Worm (Caenorhabditis elegans) whole organism, young adult: ENCODE results near the gene ins-15.

Experiments used
- B0261.1 ChIP-seq: sonication (generic microtip); optimal IDR thresholded peaks from 2 replicates; lab custom pipeline; 2016; ENCODE audit warnings: mild to moderate bottlenecking, missing genetic modification characterization, moderate library complexity, missing compliant biosample characterization
- D2030.7 ChIP-seq: fragments of 200-800 bp; sonication (Bioruptor generic); IDR thresholded peaks from 2 replicates; pipeline ENCODE4 v1.3.6; 2022; ENCODE audit warnings: missing genetic modification reagents, missing genetic modification characterization, missing compliant biosample characterization
- F10E7.11 ChIP-seq: sonication (generic microtip); optimal IDR thresholded peaks from 2 replicates; lab custom pipeline; 2017; ENCODE audit warnings: mild to moderate bottlenecking, missing genetic modification characterization, moderate library complexity, missing compliant biosample characterization
- F22D6.2 ChIP-seq: sonication (generic microtip); optimal IDR thresholded peaks from 2 replicates; lab custom pipeline; 2016; ENCODE audit warnings: mild to moderate bottlenecking, missing genetic modification characterization, missing compliant biosample characterization
- F23B12.7 ChIP-seq: sonication (generic microtip); optimal IDR thresholded peaks from 2 replicates; lab custom pipeline; 2017; ENCODE audit warnings: missing genetic modification characterization, mild to moderate bottlenecking, missing compliant biosample characterization, antibody characterized with exemption, moderate library complexity; ENCODE audit not compliant: insufficient read depth
- F33H1.4 ChIP-seq: fragments of 200-800 bp; sonication (Bioruptor generic); IDR thresholded peaks from 2 replicates; pipeline ENCODE4 v1.3.6; 2022; ENCODE audit warnings: missing genetic modification reagents, missing genetic modification characterization, missing compliant biosample characterization
- F55B11.4 ChIP-seq: sonication (generic microtip); optimal IDR thresholded peaks from 2 replicates; lab custom pipeline; 2016; ENCODE audit warnings: missing compliant biosample characterization, missing genetic modification characterization, borderline replicate concordance; ENCODE audit not compliant: insufficient read depth
- F57A8.1 ChIP-seq: fragments of 200-800 bp; sonication (Bioruptor generic); optimal IDR thresholded peaks from 2 replicates; lab custom pipeline; 2018; ENCODE audit warnings: mild to moderate bottlenecking, missing genetic modification characterization, moderate library complexity, missing compliant biosample characterization
- K12H6.12 ChIP-seq: fragments of 200-800 bp; sonication (Bioruptor generic); optimal IDR thresholded peaks from 2 replicates; lab custom pipeline; 2018; ENCODE audit warnings: mild to moderate bottlenecking, missing genetic modification characterization, missing compliant biosample characterization
- attf-3 ChIP-seq: fragments of 200-800 bp; sonication (Bioruptor generic); conservative IDR thresholded peaks from 2 replicates; pipeline ENCODE4 v1.3.6; 2022; ENCODE audit warnings: missing genetic modification reagents, missing genetic modification characterization, missing compliant biosample characterization
- attf-5 ChIP-seq: fragments of 200-800 bp; sonication (Bioruptor generic); optimal IDR thresholded peaks from 2 replicates; lab custom pipeline; 2018; ENCODE audit warnings: mild to moderate bottlenecking, missing genetic modification characterization, missing compliant biosample characterization
- cebp-1 ChIP-seq, 2 experiments: fragments of 200-800 bp in 1 of 2; sonication (Bioruptor generic) in 1 of 2; sonication (generic microtip) in 1 of 2; IDR thresholded peaks in 1 of 2; optimal IDR thresholded peaks in 1 of 2; 2 replicates each; pipeline versions ENCODE4 v1.3.6 to Lab custom; 2017 to 2022; ENCODE audit warnings: missing compliant biosample characterization in 2 of 2, missing genetic modification characterization in 2 of 2, mild to moderate bottlenecking in 1 of 2, missing genetic modification reagents in 1 of 2, moderate library complexity in 1 of 2
- ceh-100 ChIP-seq: fragments of 200-800 bp; sonication (Bioruptor generic); IDR thresholded peaks from 2 replicates; pipeline ENCODE4 v1.3.6; 2022; ENCODE audit warnings: missing genetic modification reagents, missing genetic modification characterization, missing compliant biosample characterization
- ceh-27 ChIP-seq: fragments of 200-800 bp; sonication (Bioruptor generic); optimal IDR thresholded peaks from 2 replicates; lab custom pipeline; 2018; ENCODE audit warnings: mild to moderate bottlenecking, missing genetic modification characterization, moderate library complexity, missing compliant biosample characterization
- chd-7 ChIP-seq: sonication (generic microtip); optimal IDR thresholded peaks from 2 replicates; lab custom pipeline; 2016; ENCODE audit warnings: mild to moderate bottlenecking, missing genetic modification characterization, moderate library complexity, missing compliant biosample characterization
- dox-1 ChIP-seq: fragments of 200-800 bp; sonication (Bioruptor generic); IDR thresholded peaks from 2 replicates; pipeline ENCODE4 v1.3.6; 2022; ENCODE audit warnings: missing genetic modification reagents, missing genetic modification characterization, missing compliant biosample characterization
- dpff-1 ChIP-seq: sonication (generic microtip); optimal IDR thresholded peaks from 2 replicates; lab custom pipeline; 2017; ENCODE audit warnings: mild to moderate bottlenecking, missing genetic modification characterization, missing compliant biosample characterization
- dpl-1 ChIP-seq: fragments of 150-350 bp; optimal IDR thresholded peaks from 2 replicates; lab custom pipeline; 2014; ENCODE audit warnings: missing biosample characterization, missing genetic modification reagents, missing genetic modification characterization
- egl-18 ChIP-seq: fragments of 200-800 bp; sonication (Bioruptor generic); IDR thresholded peaks from 2 replicates; pipeline ENCODE4 v1.3.6; 2022; ENCODE audit warnings: missing genetic modification reagents, missing genetic modification characterization, missing compliant biosample characterization
- egl-44 ChIP-seq: fragments of 200-800 bp; sonication (Bioruptor generic); IDR thresholded peaks from 2 replicates; pipeline ENCODE4 v1.3.6; 2022; ENCODE audit warnings: missing genetic modification reagents, missing genetic modification characterization, missing compliant biosample characterization
- him-1 ChIP-seq: sonication (generic microtip); optimal IDR thresholded peaks from 2 replicates; lab custom pipeline; 2016; ENCODE audit warnings: missing genotype, missing genetic modification reagents, missing genetic modification characterization, missing compliant biosample characterization
- hlh-12 ChIP-seq: sonication (generic microtip); optimal IDR thresholded peaks from 2 replicates; lab custom pipeline; 2016; ENCODE audit warnings: missing genetic modification characterization, missing compliant biosample characterization
- hmg-1.2 ChIP-seq: fragments of 200-800 bp; sonication (Bioruptor generic); IDR thresholded peaks from 2 replicates; pipeline ENCODE4 v1.3.6; 2022; ENCODE audit warnings: missing genetic modification reagents, missing genetic modification characterization, missing compliant biosample characterization
- lin-40 ChIP-seq: sonication (generic microtip); optimal IDR thresholded peaks from 2 replicates; lab custom pipeline; 2016; ENCODE audit warnings: missing genetic modification characterization, mild to moderate bottlenecking, missing compliant biosample characterization, missing genotype, missing genetic modification reagents
- lir-1 ChIP-seq: fragments of 200-800 bp; sonication (Bioruptor generic); conservative IDR thresholded peaks from 2 replicates; pipeline ENCODE4 v1.3.6; 2022; ENCODE audit warnings: missing genetic modification reagents, missing genetic modification characterization, missing compliant biosample characterization
- madf-3 ChIP-seq: fragments of 200-800 bp; sonication (Bioruptor generic); IDR thresholded peaks from 2 replicates; pipeline ENCODE4 v1.3.6; 2022; ENCODE audit warnings: missing genetic modification reagents, missing genetic modification characterization, missing compliant biosample characterization
- mcd-1 ChIP-seq: fragments of 200-800 bp; sonication (Bioruptor generic); IDR thresholded peaks from 2 replicates; pipeline ENCODE4 v1.3.6; 2022; ENCODE audit warnings: missing genetic modification reagents, missing genetic modification characterization, missing compliant biosample characterization
- mes-4 ChIP-seq: sonication (generic microtip); optimal IDR thresholded peaks from 2 replicates; lab custom pipeline; 2016; ENCODE audit warnings: missing genotype, missing genetic modification characterization, missing compliant biosample characterization
- mxl-1 ChIP-seq: sonication (generic microtip); optimal IDR thresholded peaks from 2 replicates; lab custom pipeline; 2016; ENCODE audit warnings: missing genetic modification characterization, missing compliant biosample characterization
- pbrm-1 ChIP-seq: fragments of 200-800 bp; sonication (Bioruptor generic); IDR thresholded peaks from 2 replicates; pipeline ENCODE4 v1.3.6; 2022; ENCODE audit warnings: missing genetic modification reagents, missing genetic modification characterization, missing compliant biosample characterization
- pha-4 ChIP-seq: fragments of 150-350 bp; sonication (generic microtip); optimal IDR thresholded peaks from 2 replicates; lab custom pipeline; 2014; ENCODE audit warnings: missing biosample characterization, missing genetic modification reagents, missing genetic modification characterization
- rec-8 ChIP-seq, 2 experiments: sonication (generic microtip); optimal IDR thresholded peaks; 2 replicates each; lab custom pipeline; 2016; ENCODE audit warnings: mild to moderate bottlenecking in 2 of 2, missing genetic modification characterization in 2 of 2, missing genetic modification reagents in 2 of 2, missing genotype in 2 of 2, missing biosample characterization in 1 of 2, missing compliant biosample characterization in 1 of 2, moderate library complexity in 1 of 2
- repo-1 ChIP-seq: sonication (generic microtip); optimal IDR thresholded peaks from 2 replicates; lab custom pipeline; 2017; ENCODE audit warnings: mild to moderate bottlenecking, missing genetic modification characterization, missing compliant biosample characterization
- rpc-1 ChIP-seq, 2 experiments: fragments of 150-350 bp in 1 of 2; sonication (generic microtip) in 1 of 2; optimal IDR thresholded peaks; 2 replicates each; lab custom pipeline; 2014 to 2018; ENCODE audit warnings: missing biosample characterization in 1 of 2, missing genetic modification characterization in 1 of 2, missing genetic modification reagents in 1 of 2, missing genotype in 1 of 2
- snpc-1.3 ChIP-seq: sonication (generic microtip); optimal IDR thresholded peaks from 2 replicates; lab custom pipeline; 2017; ENCODE audit warnings: missing genetic modification characterization, mild to moderate bottlenecking, missing compliant biosample characterization, antibody characterized with exemption, moderate library complexity, missing genotype, missing genetic modification reagents; ENCODE audit not compliant: insufficient read depth
- snpc-3.4 ChIP-seq: sonication (generic microtip); optimal IDR thresholded peaks from 2 replicates; lab custom pipeline; 2017; ENCODE audit warnings: missing genetic modification characterization, mild to moderate bottlenecking, missing compliant biosample characterization, antibody characterized with exemption, moderate library complexity, missing genotype, missing genetic modification reagents
- snpc-4 ChIP-seq, 5 experiments: fragments of 150-350 bp in 1 of 5; sonication (generic microtip) in 4 of 5; optimal IDR thresholded peaks; 2 replicates each; lab custom pipeline; 2014 to 2018; ENCODE audit warnings: missing genetic modification characterization in 5 of 5, missing biosample characterization in 3 of 5, antibody characterized with exemption in 2 of 5, mild to moderate bottlenecking in 2 of 5, missing compliant biosample characterization in 2 of 5, missing genotype in 2 of 5, moderate library complexity in 2 of 5, missing genetic modification reagents in 1 of 5
- somi-1 ChIP-seq: fragments of 200-800 bp; sonication (Bioruptor generic); optimal IDR thresholded peaks from 2 replicates; lab custom pipeline; 2018; ENCODE audit warnings: mild to moderate bottlenecking, missing genetic modification characterization, missing compliant biosample characterization
- sptf-2 ChIP-seq: fragments of 200-800 bp; sonication (Bioruptor generic); optimal IDR thresholded peaks from 2 replicates; lab custom pipeline; 2018; ENCODE audit warnings: mild to moderate bottlenecking, missing genetic modification characterization, missing compliant biosample characterization
- unc-130 ChIP-seq: sonication (generic microtip); optimal IDR thresholded peaks from 2 replicates; lab custom pipeline; 2016; ENCODE audit warnings: missing genetic modification reagents, missing genetic modification characterization, missing compliant biosample characterization
- unc-62 ChIP-seq: fragments of 150-350 bp; optimal IDR thresholded peaks from 2 replicates; lab custom pipeline; 2014; ENCODE audit warnings: missing biosample characterization, missing genetic modification reagents, missing genetic modification characterization
- ztf-18 ChIP-seq: sonication (generic microtip); optimal IDR thresholded peaks from 2 replicates; lab custom pipeline; 2016; ENCODE audit warnings: missing genotype, mild to moderate bottlenecking, missing genetic modification characterization, missing compliant biosample characterization
- ztf-25 ChIP-seq: fragments of 200-800 bp; sonication (Bioruptor generic); IDR thresholded peaks from 2 replicates; pipeline ENCODE4 v1.3.6; 2022; ENCODE audit warnings: missing genetic modification reagents, missing genetic modification characterization, missing compliant biosample characterization
- ztf-28 ChIP-seq: fragments of 200-800 bp; sonication (Bioruptor generic); IDR thresholded peaks from 2 replicates; pipeline ENCODE4 v1.3.6; 2022; ENCODE audit warnings: missing genetic modification reagents, missing genetic modification characterization, missing compliant biosample characterization

The ins-15 gene

ce11 chrII:6736066-6736465 is 8.5 kb downstream of the ins-15 start, which contains the start of gene mrps-18.C (continued):
- TF ChIP-seq rpc-1 (optimal IDR thresholded peaks at IDR 0.05; lab: Kevin White, UChicago) (no peak), rpc-1 (tag; optimal IDR thresholded peaks at IDR 0.05; lab: Kevin White, UChicago) (no peak), somi-1 (GFP tag; lab: Kevin White, UChicago) (no peak), pha-4 (tag; lab: Kevin White, UChicago) (no peak), mes-4 (tag; lab: Kevin White, UChicago) (no peak)

DNA sequence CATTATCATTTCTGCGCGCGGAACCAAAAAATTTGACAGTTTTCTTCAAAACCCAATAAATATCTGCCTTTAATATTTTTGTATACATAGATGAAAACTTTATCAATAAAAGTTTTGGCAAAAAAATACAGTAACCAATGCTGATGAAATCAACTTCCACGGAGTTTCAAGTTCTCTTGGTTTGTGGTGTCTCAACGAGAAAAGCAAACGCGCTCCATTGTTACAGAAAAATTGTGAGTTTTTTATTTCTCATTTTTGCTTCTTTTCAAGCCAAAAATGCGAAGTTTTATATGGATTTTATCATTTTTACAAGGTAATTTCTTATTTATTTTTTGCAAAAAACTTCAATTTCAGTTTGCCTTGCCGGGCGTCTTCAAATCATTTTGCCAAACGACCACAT is 9.9 kb downstream of the ins-15 start, which contains the start of gene T14B4.3:
Gene T14B4.3, plus strand, starts transcription at position 264 of the 400 bp plus-strand sequence.
- TF ChIP-seq snpc-3.4 (tag; lab: Kevin White, UChicago) (peak; percentile 20), F57A8.1 (no peak), cebp-1 (GFP tag; IDR thresholded peaks at IDR 0.05; lab: Robert Waterston, UW) (no peak), cebp-1 (tag; optimal IDR thresholded peaks at IDR 0.05; lab: Kevin White, UChicago) (no peak), D2030.7 (GFP tag; lab: Robert Waterston, UW) (peak; percentile 50), K12H6.12 (tag; lab: Kevin White, UChicago) (peak; percentile 22), attf-3 (GFP tag; lab: Robert Waterston, UW) (peak; percentile 56; the same call in 1 of the 2 replicates), chd-7 (tag; lab: Kevin White, UChicago) (no peak), lir-1 (0 out of 2 replicates have a peak, but pooled peaks have one; percentile 24), mxl-1 (tag; lab: Kevin White, UChicago) (no peak), F22D6.2 (no peak), snpc-1.3 (tag; lab: Kevin White, UChicago) (no peak), egl-18 (GFP tag; lab: Robert Waterston, UW) (no peak), ztf-25 (GFP tag; lab: Robert Waterston, UW) (no peak), F23B12.7 (tag; lab: Kevin White, UChicago) (peak; percentile 78), mes-4 (tag; lab: Kevin White, UChicago) (no peak), ceh-100 (GFP tag; lab: Robert Waterston, UW) (peak; percentile 97), pbrm-1 (GFP tag; lab: Robert Waterston, UW) (no peak), hmg-1.2 (GFP tag; lab: Robert Waterston, UW) (peak; percentile 64), rec-8 (tag; optimal IDR thresholded peaks at IDR 0.05; lab: Kevin White, UChicago) (no peak), ztf-28 (GFP tag; lab: Robert Waterston, UW) (no peak), unc-130 (peak; percentile 38), him-1 (no peak), B0261.1 (tag; lab: Kevin White, UChicago) (no peak), ceh-27 (GFP tag; lab: Kevin White, UChicago) (peak; percentile 53), dpff-1 (tag; lab: Kevin White, UChicago) (no peak), unc-62 (GFP tag; lab: Kevin White, UChicago) (no peak), F10E7.11 (tag; lab: Kevin White, UChicago) (no peak), mcd-1 (GFP tag; lab: Robert Waterston, UW) (peak; percentile 92), repo-1 (no peak), madf-3 (GFP tag; lab: Robert Waterston, UW) (no peak), attf-5 (peak; percentile 67), egl-44 (GFP tag; lab: Robert Waterston, UW) (no peak), sptf-2 (no peak), hlh-12 (tag; lab: Kevin White, UChicago) (no peak), rpc-1 (optimal IDR thresholded peaks at IDR 0.05; lab: Kevin White, UChicago) (no peak), rpc-1 (tag; optimal IDR thresholded peaks at IDR 0.05; lab: Kevin White, UChicago) (no peak), F33H1.4 (GFP tag; lab: Robert Waterston, UW) (peak; percentile 25; the same call in 1 of the 2 replicates), snpc-4 (GFP tag; optimal IDR thresholded peaks at IDR 0.05; lab: Kevin White, UChicago) (no peak), snpc-4 (tag; optimal IDR thresholded peaks at IDR 0.05; lab: Kevin White, UChicago) (peak in 1 of 4 experiments; percentile 20), lin-40 (tag; lab: Kevin White, UChicago) (no peak), dpl-1 (GFP tag; lab: Kevin White, UChicago) (no peak), dox-1 (GFP tag; lab: Robert Waterston, UW) (no peak; the same call in 1 of the 2 replicates), F55B11.4 (no peak), ztf-18 (tag; lab: Kevin White, UChicago) (peak; percentile 32)
